Worm (Caenorhabditis elegans): ENCODE measurements around the gene fbxb-33.

The fbxb-33 gene

DNA sequence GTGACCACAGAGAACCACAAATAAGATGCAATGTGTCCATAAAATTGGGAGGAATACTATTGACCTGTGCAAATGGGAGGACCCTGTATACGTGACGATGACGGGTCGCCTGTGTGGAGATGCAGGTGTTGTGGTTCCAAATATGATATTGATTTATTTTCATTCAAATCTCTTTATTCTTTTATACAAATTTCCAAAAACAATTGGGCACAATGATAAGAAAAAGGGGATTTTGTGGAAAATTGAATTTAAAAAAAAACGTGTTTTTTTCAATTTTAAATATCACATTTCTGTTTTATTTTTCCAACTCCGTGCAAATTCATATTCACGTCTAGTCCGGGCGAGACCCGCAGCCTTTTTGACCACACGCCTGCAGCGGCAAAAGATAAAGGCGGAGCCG, 28.0 kb downstream of the fbxb-33 start, which contains the start of gene F19B10.2:
Gene F19B10.2 (plus strand): TSS at position 301 of the 400 bp plus-strand sequence.
- TF ChIP-seq ceh-31 (tag; optimal IDR thresholded peaks at IDR 0.05) (no peak), sdc-2 (tag; optimal IDR thresholded peaks at IDR 0.05) (no peak)

DNA sequence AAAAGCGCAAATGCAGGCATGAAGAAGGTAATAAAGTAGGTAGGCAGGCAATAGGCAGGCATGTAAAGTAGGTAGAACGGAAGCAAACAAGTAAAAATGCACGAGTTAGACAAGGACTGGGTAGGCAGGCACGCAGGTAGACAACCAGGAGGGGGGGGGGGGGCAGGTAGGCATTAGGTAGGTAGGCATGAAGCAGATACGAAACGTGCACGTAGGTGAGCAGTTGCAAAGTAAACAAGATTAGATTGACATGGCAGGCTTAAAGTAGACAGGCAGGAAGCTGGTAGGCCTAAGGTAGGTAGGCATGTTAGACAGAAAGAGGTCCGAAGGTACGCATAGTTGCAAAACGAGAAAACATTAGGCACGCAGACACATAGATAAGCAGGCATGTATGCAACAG, 31.8 kb downstream of the fbxb-33 start:
- TF ChIP-seq zip-5 (tag; optimal IDR thresholded peaks at IDR 0.05), result no peak

DNA sequence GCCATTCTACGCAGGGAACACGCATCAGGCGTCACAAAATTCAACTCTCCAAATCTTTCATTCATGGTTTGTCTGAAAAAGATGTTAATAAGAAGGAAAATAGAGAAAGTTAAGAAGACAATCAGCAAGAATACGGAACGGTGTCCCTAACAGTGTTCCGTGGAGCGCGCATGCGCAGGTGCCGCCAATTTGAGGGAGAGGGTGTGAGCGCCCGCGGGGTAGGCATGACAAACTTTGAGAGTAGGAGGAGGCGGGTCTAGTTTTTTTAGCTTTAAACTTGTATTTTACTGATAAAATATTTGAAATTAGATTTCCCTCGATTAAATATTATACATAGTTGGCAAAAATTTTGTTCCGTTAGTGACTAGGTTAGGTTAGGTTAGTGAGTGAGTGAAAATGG, 33.2 kb downstream of the fbxb-33 start:
- no peak for TF ChIP-seq madf-2 (tag; optimal IDR thresholded peaks at IDR 0.05)

DNA sequence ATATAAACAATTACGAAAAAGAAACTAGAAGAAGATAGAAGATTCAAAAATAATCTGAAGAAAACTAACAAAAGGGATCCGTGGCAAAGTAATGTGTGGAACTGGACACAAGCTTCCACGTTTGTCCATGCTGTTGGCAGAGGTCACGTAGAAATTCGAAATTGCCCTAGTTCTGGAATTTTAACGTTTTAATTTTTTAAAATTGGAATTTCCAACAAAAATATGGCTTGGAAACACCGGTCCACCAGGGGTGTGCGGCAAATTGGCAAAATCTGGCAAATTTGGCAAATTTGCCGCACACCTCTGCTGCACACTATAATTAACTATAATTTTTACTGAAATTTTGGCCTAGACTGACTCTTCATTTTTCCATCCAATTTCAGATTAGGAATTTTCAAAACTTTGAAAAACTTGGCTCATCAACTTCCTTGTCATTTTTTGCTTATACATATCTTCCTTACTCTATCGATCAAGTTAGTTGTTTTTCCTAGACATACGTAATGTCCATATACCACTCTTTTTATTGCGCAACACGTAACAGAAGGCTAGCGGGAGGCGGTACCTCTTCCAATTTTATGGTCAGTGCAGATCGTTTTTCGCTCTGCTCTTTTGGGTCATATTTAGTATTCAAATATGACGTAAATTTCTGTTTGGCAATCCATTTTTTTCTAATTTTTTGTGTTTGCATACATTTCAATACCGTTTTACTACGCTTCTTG, 34.3 kb downstream of the fbxb-33 start, which contains the start of gene F19B10.10:
Gene F19B10.10 (minus strand): TSS at position 51 of the 719 bp plus-strand sequence.
- no peak for TF ChIP-seq lim-6 (tag; optimal IDR thresholded peaks at IDR 0.05)
- TF ChIP-seq gmeb-2 (tag; optimal IDR thresholded peaks at IDR 0.05), result no peak
- TF ChIP-seq ttx-3 (tag; optimal IDR thresholded peaks at IDR 0.05), result no peak
- no peak for TF ChIP-seq ceh-22 (tag; optimal IDR thresholded peaks at IDR 0.05)
- TF ChIP-seq pha-2 (tag; optimal IDR thresholded peaks at IDR 0.05), result no peak
- no peak for TF ChIP-seq K02D7.2 (tag; optimal IDR thresholded peaks at IDR 0.05)
- no peak for TF ChIP-seq eyg-1 (tag; optimal IDR thresholded peaks at IDR 0.05)
- TF ChIP-seq ceh-31 (tag; optimal IDR thresholded peaks at IDR 0.05), result no peak
- TF ChIP-seq elt-2 (tag; optimal IDR thresholded peaks at IDR 0.05), result no peak
- no peak for TF ChIP-seq pax-1 (tag; optimal IDR thresholded peaks at IDR 0.05)
- TF ChIP-seq K09A11.1 (tag; optimal IDR thresholded peaks at IDR 0.05; ENCODE audit: insufficient read depth), result no peak
- TF ChIP-seq lin-11 (tag; optimal IDR thresholded peaks at IDR 0.05), result no peak

DNA sequence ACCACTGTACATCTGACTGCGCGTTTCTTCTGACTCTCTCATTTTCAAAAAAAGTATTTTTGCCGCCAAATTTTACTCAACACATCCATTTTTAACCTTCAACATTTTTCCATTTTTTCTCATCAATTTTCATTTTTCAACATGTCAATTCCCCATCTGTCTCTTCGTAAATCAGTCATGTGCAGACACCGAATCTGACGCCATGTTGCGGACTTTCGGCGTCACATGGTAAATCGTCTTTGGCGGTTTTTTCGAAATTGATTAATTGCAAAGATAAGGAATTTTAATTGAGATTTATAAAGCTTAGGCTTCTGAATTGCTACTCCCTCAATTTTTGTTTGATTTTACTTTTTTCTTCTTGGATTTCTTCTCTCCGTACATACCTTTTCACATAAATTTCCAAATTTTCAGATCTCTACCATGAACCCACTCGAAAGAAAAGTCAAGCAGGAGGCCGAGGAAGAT, 35.6 kb downstream of the fbxb-33 start, which contains the start of gene F19B10.1:
Gene F19B10.1 (plus strand): TSS at position 415 of the 465 bp plus-strand sequence.
- no peak for TF ChIP-seq che-1 (tag; optimal IDR thresholded peaks at IDR 0.05)
- TF ChIP-seq sox-2 (GFP tag; IDR thresholded peaks at IDR 0.05), result no peak
- TF ChIP-seq fkh-6 (tag; optimal IDR thresholded peaks at IDR 0.05), result no peak
- no peak for TF ChIP-seq nhr-232 (tag; optimal IDR thresholded peaks at IDR 0.05)
- peak; percentile 14 for TF ChIP-seq unc-42 (tag; optimal IDR thresholded peaks at IDR 0.05)
- no peak for TF ChIP-seq ceh-45 (GFP tag; IDR thresholded peaks at IDR 0.05)
- no peak for TF ChIP-seq rnt-1 (tag; optimal IDR thresholded peaks at IDR 0.05)
- TF ChIP-seq nfya-1 (tag; optimal IDR thresholded peaks at IDR 0.05), result peak; percentile 39
- TF ChIP-seq eyg-1 (tag; optimal IDR thresholded peaks at IDR 0.05), result no peak
- TF ChIP-seq zip-5 (tag; optimal IDR thresholded peaks at IDR 0.05), result no peak
- TF ChIP-seq dve-1 (tag; optimal IDR thresholded peaks at IDR 0.05), result no peak
- no peak for TF ChIP-seq mec-3 (tag; optimal IDR thresholded peaks at IDR 0.05; ENCODE audit: borderline replicate concordance)
- no peak for TF ChIP-seq hlh-8 (tag; optimal IDR thresholded peaks at IDR 0.05)
- no peak for TF ChIP-seq nhr-11 (tag; optimal IDR thresholded peaks at IDR 0.05)
- no peak for TF ChIP-seq ztf-16 (tag; optimal IDR thresholded peaks at IDR 0.05)
- no peak for TF ChIP-seq elt-2 (tag; optimal IDR thresholded peaks at IDR 0.05)
- TF ChIP-seq odd-2 (tag; optimal IDR thresholded peaks at IDR 0.05), result no peak
- TF ChIP-seq K09A11.1 (tag; optimal IDR thresholded peaks at IDR 0.05; ENCODE audit: insufficient read depth), result no peak
- TF ChIP-seq ceh-18 (tag; optimal IDR thresholded peaks at IDR 0.05), result peak; percentile 11
- TF ChIP-seq sox-4 (tag; optimal IDR thresholded peaks at IDR 0.05), result no peak
- TF ChIP-seq pros-1 (tag; optimal IDR thresholded peaks at IDR 0.05), result no peak
- peak; percentile 62 for TF ChIP-seq unc-55 (GFP tag; optimal IDR thresholded peaks at IDR 0.05)
- TF ChIP-seq hlh-30 (tag; optimal IDR thresholded peaks at IDR 0.05; ENCODE audit: insufficient read depth), result peak; percentile 94
- TF ChIP-seq fkh-10 (GFP tag; optimal IDR thresholded peaks at IDR 0.05), result no peak
- no peak for TF ChIP-seq fax-1 (tag; optimal IDR thresholded peaks at IDR 0.05)
- TF ChIP-seq ref-2 (tag; optimal IDR thresholded peaks at IDR 0.05), result no peak
- TF ChIP-seq ama-1 (optimal IDR thresholded peaks at IDR 0.05), result no peak
- no peak for TF ChIP-seq ceh-22 (tag; optimal IDR thresholded peaks at IDR 0.05)
- TF ChIP-seq ceh-31 (tag; optimal IDR thresholded peaks at IDR 0.05), result no peak
- no peak for TF ChIP-seq ceh-24 (tag; optimal IDR thresholded peaks at IDR 0.05)
- TF ChIP-seq C38D4.7 (GFP tag; optimal IDR thresholded peaks at IDR 0.05), result no peak
- no peak for TF ChIP-seq C08G9.2 (tag; optimal IDR thresholded peaks at IDR 0.05)
- TF ChIP-seq ceh-19 (GFP tag; optimal IDR thresholded peaks at IDR 0.05), result no peak
- no peak for TF ChIP-seq lim-6 (tag; optimal IDR thresholded peaks at IDR 0.05)
- TF ChIP-seq sdc-2 (tag; optimal IDR thresholded peaks at IDR 0.05), result no peak
- TF ChIP-seq T23F11.4 (GFP tag; optimal IDR thresholded peaks at IDR 0.05), result no peak
